Worm (Caenorhabditis elegans): Measurements from ENCODE around the gene xpf-1.
"Not testable (repeated sequence)": the region's sequence is repeated elsewhere in the genome, so short reads cannot be mapped to it uniquely, and the experiment has no call there.

xpf-1 gene

ce11 chrII:11690868-11691267, 5.1 kb upstream of the xpf-1 start:
- no peak for TF ChIP-seq unc-62 (GFP tag; optimal IDR thresholded peaks at IDR 0.05)

DNA sequence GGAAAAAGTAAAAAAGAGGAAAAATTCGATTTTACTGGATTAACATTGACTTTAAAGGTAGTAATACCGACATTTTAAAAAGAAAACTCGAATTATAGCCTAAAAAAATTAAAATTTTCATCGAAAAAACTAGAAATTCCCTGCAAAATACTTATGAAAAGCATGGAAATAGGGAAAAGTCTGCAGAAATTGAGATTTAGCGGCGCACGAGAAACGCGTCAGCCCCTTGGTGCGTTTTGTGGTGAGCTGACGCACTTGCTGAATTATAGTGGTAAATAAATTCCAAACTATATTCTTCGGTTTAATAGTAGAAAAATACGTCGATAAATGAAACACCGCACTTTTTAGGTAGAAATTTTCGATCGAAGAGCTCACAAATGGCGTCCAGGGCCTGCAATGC, 1.5 kb upstream of the xpf-1 start:
- no peak for TF ChIP-seq unc-62 (GFP tag; optimal IDR thresholded peaks at IDR 0.05)

DNA sequence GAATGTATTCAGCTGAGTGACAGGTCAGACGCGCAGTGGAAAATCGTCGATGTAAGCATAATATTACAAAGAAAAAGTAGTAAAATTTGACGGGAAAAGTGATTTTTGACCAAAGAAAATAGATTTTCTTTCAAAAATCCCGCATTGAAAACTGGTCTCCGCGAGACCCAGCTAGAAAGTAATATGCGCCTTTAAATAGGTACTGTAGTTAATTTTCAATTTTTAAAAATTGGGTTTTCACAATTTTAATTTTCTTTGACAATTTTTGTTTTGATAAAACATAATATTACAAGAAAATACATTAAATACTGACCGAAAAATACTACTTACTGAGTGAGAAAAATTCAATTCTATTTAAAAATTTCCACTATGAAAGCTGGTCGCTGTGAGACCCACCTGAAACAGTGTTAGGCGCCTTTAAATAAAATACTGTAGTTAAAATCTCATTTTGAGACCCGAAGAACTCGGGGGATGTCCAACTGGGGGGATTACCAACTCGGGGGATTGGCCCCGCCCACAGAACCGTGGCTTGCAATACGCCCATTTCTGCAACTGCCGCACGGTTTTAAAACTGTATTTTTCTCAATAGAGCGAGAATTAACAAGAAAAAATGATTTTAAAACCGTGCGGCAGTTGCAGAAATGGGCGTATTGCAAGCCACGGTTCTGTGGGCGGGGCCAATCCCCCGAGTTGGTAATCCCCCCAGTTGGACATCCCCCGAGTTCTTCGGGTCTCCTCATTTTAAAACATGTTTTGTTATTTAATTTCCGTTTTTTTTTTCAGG, 618 bp upstream of the xpf-1 start, which contains the start of gene tars-1:
Gene tars-1 (minus strand): TSS at position 497 of the 784 bp plus-strand sequence.
- TF ChIP-seq unc-62 (GFP tag; optimal IDR thresholded peaks at IDR 0.05): not testable (repeated sequence)

DNA sequence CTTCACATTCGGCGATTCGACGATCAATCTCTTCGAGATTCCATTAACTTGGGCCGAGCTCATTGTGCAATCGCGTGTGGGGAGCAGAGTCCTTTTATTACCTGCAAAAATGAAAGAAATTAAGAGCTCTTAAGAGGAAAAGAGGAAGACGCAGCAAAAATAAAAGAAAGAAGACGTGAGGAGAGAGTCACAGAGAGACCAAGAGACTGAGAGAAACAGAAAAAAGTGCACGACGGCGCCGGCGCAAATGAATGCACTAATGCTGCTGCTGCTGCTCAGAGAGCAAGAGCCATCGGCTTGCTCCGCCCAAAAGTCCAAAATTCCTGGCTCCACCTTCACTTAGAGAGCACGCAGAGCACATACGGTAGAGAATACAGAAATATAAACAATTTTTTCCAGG, 4.2 kb downstream of the xpf-1 start, which contains the start of gene inos-1:
Gene inos-1 (minus strand): TSS at position 101 of the 400 bp plus-strand sequence.
- no peak for TF ChIP-seq unc-62 (GFP tag; optimal IDR thresholded peaks at IDR 0.05)

- no peak for TF ChIP-seq unc-62 (GFP tag; optimal IDR thresholded peaks at IDR 0.05)
Observed at ce11 chrII:11700635-11701034, 4.7 kb downstream of the xpf-1 start.

DNA sequence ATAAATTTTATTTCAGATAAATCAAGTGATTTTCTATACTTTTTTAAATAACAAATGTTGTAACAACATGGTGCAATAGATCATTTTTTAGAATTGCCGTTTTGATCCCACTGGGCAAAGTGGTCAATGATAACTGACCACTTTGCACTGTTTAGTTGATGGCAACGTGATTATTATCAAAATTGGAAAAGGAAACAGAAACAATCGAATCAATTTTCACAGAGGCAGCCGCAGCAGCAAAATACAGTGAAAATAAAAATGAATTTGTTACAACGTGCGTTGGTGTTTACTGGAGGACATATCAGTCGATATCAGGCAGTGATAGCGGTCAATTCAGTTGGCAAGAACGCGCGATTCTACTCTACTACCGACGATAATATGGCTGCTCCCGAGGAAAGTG, 9.8 kb downstream of the xpf-1 start, which contains the start of gene VF13D12L.3:
Gene VF13D12L.3 (plus strand): TSS at position 223 of the 400 bp plus-strand sequence.
- TF ChIP-seq unc-62 (GFP tag; optimal IDR thresholded peaks at IDR 0.05): no peak

ce11 chrII:11709464-11709863, 13.5 kb downstream of the xpf-1 start, which contains the start of gene fcmt-1:
TSS of gene fcmt-1 (minus strand) at chrII:11709564.
- no peak for TF ChIP-seq unc-62 (GFP tag; optimal IDR thresholded peaks at IDR 0.05)

DNA sequence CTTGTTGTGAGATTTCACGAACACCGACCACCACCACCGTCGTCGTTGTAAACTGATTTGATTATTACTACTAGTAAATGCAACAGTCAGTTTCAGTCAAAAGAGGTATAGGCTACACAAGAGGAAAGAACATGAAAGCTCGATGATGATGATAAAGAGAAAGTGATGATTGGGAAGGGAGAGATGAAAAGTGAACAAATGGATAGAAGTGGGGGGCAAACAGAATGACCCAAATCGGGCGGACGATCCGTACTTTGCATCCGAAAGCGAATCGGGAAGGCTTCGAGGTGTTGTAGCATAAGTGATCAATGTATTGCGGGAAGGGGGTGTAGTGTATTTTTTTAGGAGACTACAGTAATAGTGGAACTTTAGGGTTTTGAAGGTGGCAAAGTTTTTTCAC, 14.8 kb downstream of the xpf-1 start:
- TF ChIP-seq unc-62 (GFP tag; optimal IDR thresholded peaks at IDR 0.05): no peak

DNA sequence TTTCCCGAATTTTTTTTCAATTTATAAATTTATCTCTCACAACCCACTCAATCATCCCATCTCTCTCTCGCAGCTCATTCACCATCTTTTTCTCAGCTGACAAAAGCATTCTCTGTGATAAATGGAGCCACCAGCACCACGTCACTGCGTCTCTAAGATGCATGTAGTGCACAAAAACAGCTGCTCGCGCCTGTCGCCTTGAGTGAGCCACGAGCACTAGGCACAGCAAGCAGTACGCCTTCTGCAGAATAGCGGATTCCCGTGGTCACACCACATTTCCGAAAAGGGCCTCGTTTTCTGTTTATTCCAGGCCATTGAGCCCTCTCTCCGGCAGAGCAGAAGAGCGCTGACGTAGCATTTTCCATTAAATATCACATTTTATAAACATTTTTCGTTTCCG, 17.6 kb downstream of the xpf-1 start, which contains the start of gene F13D12.10:
Gene F13D12.10 (plus strand): TSS at position 231 of the 400 bp plus-strand sequence.
- TF ChIP-seq unc-62 (GFP tag; optimal IDR thresholded peaks at IDR 0.05): no peak

ce11 chrII:11714728-11715127, 18.8 kb downstream of the xpf-1 start:
- TF ChIP-seq unc-62 (GFP tag; optimal IDR thresholded peaks at IDR 0.05): no peak

ce11 chrII:11719533-11719932, 23.6 kb downstream of the xpf-1 start:
- no peak for TF ChIP-seq unc-62 (GFP tag; optimal IDR thresholded peaks at IDR 0.05)

- TF ChIP-seq unc-62 (GFP tag; optimal IDR thresholded peaks at IDR 0.05): no peak
Observed at ce11 chrII:11720102-11720501, 24.1 kb downstream of the xpf-1 start, which contains the start of gene F13D12.3. TSS of gene F13D12.3 (plus strand) at chrII:11720402.

- no peak for TF ChIP-seq unc-62 (GFP tag; optimal IDR thresholded peaks at IDR 0.05)
Observed at ce11 chrII:11720819-11721218, 24.8 kb downstream of the xpf-1 start.

DNA sequence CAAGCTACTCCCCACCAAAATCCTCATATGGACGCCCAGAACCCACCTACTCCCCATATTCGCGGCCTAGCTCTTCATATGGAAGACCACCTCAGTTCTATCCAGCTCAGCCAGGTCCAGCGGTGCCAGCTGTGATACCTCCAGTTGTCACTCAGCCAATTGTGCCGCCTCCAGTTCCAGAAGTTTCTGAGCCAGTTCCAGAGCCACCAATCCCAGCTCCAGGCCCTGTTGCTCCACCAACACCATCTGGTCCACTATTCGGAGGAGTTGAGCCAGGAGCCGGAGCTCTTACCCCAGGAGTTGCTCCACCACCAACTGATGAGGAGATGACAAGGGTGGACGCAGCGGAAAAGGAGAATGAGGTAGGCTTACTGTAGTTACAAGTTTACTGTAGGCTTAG, 25.6 kb downstream of the xpf-1 start:
- TF ChIP-seq unc-62 (GFP tag; optimal IDR thresholded peaks at IDR 0.05): no peak

DNA sequence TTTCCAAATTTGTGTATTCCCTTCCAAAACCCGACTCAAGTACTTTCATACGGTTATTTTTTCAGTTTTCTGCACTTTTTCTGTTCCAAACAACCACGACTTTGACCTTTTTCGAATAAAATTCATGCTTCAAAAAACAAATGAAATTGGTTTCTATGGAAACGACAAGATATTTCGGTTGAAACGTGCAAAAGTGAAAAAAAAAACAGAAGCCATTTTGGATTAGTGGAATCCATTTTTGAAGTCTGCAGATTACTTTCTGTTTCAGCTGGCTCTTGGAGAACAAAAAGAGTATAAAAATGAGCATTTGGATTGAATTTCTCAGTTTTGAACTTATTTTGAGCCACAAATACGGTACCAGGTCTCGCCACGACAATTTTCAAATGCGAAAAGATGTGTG, 26.2 kb downstream of the xpf-1 start:
- TF ChIP-seq unc-62 (GFP tag; optimal IDR thresholded peaks at IDR 0.05): no peak

- no peak for TF ChIP-seq unc-62 (GFP tag; optimal IDR thresholded peaks at IDR 0.05)
Observed at ce11 chrII:11723904-11724303, 27.9 kb downstream of the xpf-1 start, which contains the start of gene ldh-1. TSS of gene ldh-1 (plus strand) at chrII:11724204.

ce11 chrII:11724362-11724761, 28.4 kb downstream of the xpf-1 start:
- TF ChIP-seq unc-62 (GFP tag; optimal IDR thresholded peaks at IDR 0.05): no peak

Data from whole organism, dauer.